Worm (Caenorhabditis elegans): ENCODE results near the gene Y81B9A.1.

DNA sequence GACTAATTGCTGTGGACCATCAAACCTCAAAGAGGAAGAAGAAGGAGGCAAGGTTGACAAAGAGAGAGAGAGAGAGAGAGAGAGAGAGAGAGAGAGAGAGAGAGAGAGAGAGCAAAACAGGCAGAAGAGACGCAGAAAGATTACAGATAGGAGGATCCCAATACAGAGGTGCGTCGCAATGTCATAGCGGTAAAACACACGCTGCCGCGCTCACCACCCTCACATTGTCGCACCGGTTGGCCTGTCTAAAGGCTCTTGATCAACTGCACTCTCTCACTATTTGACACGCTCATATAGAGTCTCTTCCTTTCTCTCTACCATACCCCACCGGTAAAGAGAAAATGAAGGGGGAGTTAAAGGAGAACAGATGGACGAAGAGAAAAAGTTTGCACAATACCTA lies 33.0 kb downstream of the Y81B9A.1 start:
- TF ChIP-seq him-1 (tag; optimal IDR thresholded peaks at IDR 0.05): no peak
- no peak for TF ChIP-seq W03F9.2 (tag; optimal IDR thresholded peaks at IDR 0.05)
- TF ChIP-seq dao-5 (tag; optimal IDR thresholded peaks at IDR 0.05): no peak
